Worm (Caenorhabditis elegans): Measurements from ENCODE around the gene prx-1.
A peak's percentile ranks its signal among the peaks of the same experiment; 100 is the strongest.

The prx-1 gene

ce11 chrX:14349690-14350168, 36.0 kb downstream of the prx-1 start, which contains the start of gene wdr-5.2:
Gene wdr-5.2 (plus strand): TSS chrX:14350118.
- TF ChIP-seq ces-1 (GFP tag; optimal IDR thresholded peaks at IDR 0.05) (peak; percentile 36), unc-120 (tag; optimal IDR thresholded peaks at IDR 0.05; ENCODE audit: poor library complexity, severe bottlenecking) (peak; percentile 29), ceh-43 (GFP tag; optimal IDR thresholded peaks at IDR 0.05) (no peak)

- no peak for TF ChIP-seq blmp-1 (tag; optimal IDR thresholded peaks at IDR 0.05)
- no peak for TF ChIP-seq pha-4 (tag; optimal IDR thresholded peaks at IDR 0.05)
- TF ChIP-seq unc-39 (tag; optimal IDR thresholded peaks at IDR 0.05), result no peak
- no peak for TF ChIP-seq ztf-11 (tag; optimal IDR thresholded peaks at IDR 0.05)
- no peak for TF ChIP-seq tbx-8 (GFP tag; optimal IDR thresholded peaks at IDR 0.05)
- no peak for TF ChIP-seq ceh-83 (GFP tag; optimal IDR thresholded peaks at IDR 0.05)
- TF ChIP-seq nhr-237 (tag; optimal IDR thresholded peaks at IDR 0.05), result no peak
- TF ChIP-seq zip-8 (tag; optimal IDR thresholded peaks at IDR 0.05), result no peak
- no peak for TF ChIP-seq bed-3 (GFP tag; optimal IDR thresholded peaks at IDR 0.05)
- TF ChIP-seq nhr-28 (tag; optimal IDR thresholded peaks at IDR 0.05), result no peak
- TF ChIP-seq mls-2 (tag; optimal IDR thresholded peaks at IDR 0.05), result no peak
- no peak for TF ChIP-seq drap-1 (GFP tag; optimal IDR thresholded peaks at IDR 0.05)
- no peak for TF ChIP-seq nhr-76 (tag; optimal IDR thresholded peaks at IDR 0.05)
- TF ChIP-seq hlh-1 (tag; optimal IDR thresholded peaks at IDR 0.05), result no peak
Measured at ce11 chrX:14355034-14355433, 41.3 kb downstream of the prx-1 start.

- TF ChIP-seq ceh-43 (GFP tag; optimal IDR thresholded peaks at IDR 0.05), result no peak
- TF ChIP-seq ces-1 (GFP tag; optimal IDR thresholded peaks at IDR 0.05), result peak; percentile 99
Measured at ce11 chrX:14356683-14357287, 43.1 kb downstream of the prx-1 start.

ce11 chrX:14359571-14359970, 45.8 kb downstream of the prx-1 start:
- TF ChIP-seq drap-1 (GFP tag; optimal IDR thresholded peaks at IDR 0.05) (no peak), blmp-1 (tag; optimal IDR thresholded peaks at IDR 0.05) (no peak), hlh-1 (tag; optimal IDR thresholded peaks at IDR 0.05) (no peak), lin-13 (tag; optimal IDR thresholded peaks at IDR 0.05) (no peak)

- TF ChIP-seq unc-62 (GFP tag; optimal IDR thresholded peaks at IDR 0.05) (no peak), zip-8 (tag; optimal IDR thresholded peaks at IDR 0.05) (peak; percentile 95)
Measured at ce11 chrX:14366081-14366480, 52.4 kb downstream of the prx-1 start.

- TF ChIP-seq blmp-1 (tag; optimal IDR thresholded peaks at IDR 0.05), result no peak
- TF ChIP-seq unc-39 (tag; optimal IDR thresholded peaks at IDR 0.05), result no peak
- no peak for TF ChIP-seq hlh-1 (tag; optimal IDR thresholded peaks at IDR 0.05)
- no peak for TF ChIP-seq snpc-4 (tag; optimal IDR thresholded peaks at IDR 0.05)
- TF ChIP-seq ztf-11 (tag; optimal IDR thresholded peaks at IDR 0.05), result no peak
- no peak for TF ChIP-seq ceh-83 (GFP tag; optimal IDR thresholded peaks at IDR 0.05)
- TF ChIP-seq bed-3 (GFP tag; optimal IDR thresholded peaks at IDR 0.05), result no peak
- no peak for TF ChIP-seq tbx-8 (GFP tag; optimal IDR thresholded peaks at IDR 0.05)
- TF ChIP-seq lsy-2 (tag; optimal IDR thresholded peaks at IDR 0.05), result no peak
- TF ChIP-seq M03D4.4 (tag; optimal IDR thresholded peaks at IDR 0.05), result no peak
- TF ChIP-seq pha-4 (tag; optimal IDR thresholded peaks at IDR 0.05), result no peak
- TF ChIP-seq elt-1 (tag; optimal IDR thresholded peaks at IDR 0.05; ENCODE audit: borderline replicate concordance, insufficient read depth), result no peak
- no peak for TF ChIP-seq unc-120 (tag; optimal IDR thresholded peaks at IDR 0.05; ENCODE audit: poor library complexity, severe bottlenecking)
- TF ChIP-seq sem-2 (GFP tag; optimal IDR thresholded peaks at IDR 0.05), result no peak
- TF ChIP-seq nhr-2 (tag; optimal IDR thresholded peaks at IDR 0.05), result no peak
- TF ChIP-seq flh-1 (GFP tag; optimal IDR thresholded peaks at IDR 0.05), result no peak
- TF ChIP-seq ham-2 (GFP tag; optimal IDR thresholded peaks at IDR 0.05), result no peak
Measured at ce11 chrX:14370314-14370713, 56.6 kb downstream of the prx-1 start, which contains the start of gene irk-3. Gene irk-3 (minus strand): TSS chrX:14370414.

Data from whole organism, mixed stage, embryonic.